Worm (Caenorhabditis elegans) whole organism, L3 larva: Measurements from ENCODE around the gene clec-151.

Experiments
- R02D3.7 ChIP-seq: fragments of 150-350 bp; optimal IDR thresholded peaks from 2 replicates; lab custom pipeline; 2014; ENCODE audit warnings: missing biosample characterization, missing genetic modification characterization
- ZK546.5 ChIP-seq: sonication (generic microtip); optimal IDR thresholded peaks from 2 replicates; lab custom pipeline; 2017; ENCODE audit warnings: missing biosample characterization, missing genetic modification characterization
- aly-2 ChIP-seq: fragments of 150-350 bp; optimal IDR thresholded peaks from 2 replicates; lab custom pipeline; 2014; ENCODE audit warnings: missing biosample characterization, missing genetic modification characterization
- ceh-16 ChIP-seq: sonication (generic microtip); optimal IDR thresholded peaks from 2 replicates; lab custom pipeline; 2017; ENCODE audit warnings: missing biosample characterization, missing genetic modification characterization
- ceh-82 ChIP-seq: fragments of 150-350 bp; optimal IDR thresholded peaks from 2 replicates; lab custom pipeline; 2014; ENCODE audit warnings: missing biosample characterization, missing genetic modification characterization
- egl-5 ChIP-seq: fragments of 150-350 bp; optimal IDR thresholded peaks from 2 replicates; lab custom pipeline; 2017; ENCODE audit warnings: missing biosample characterization, missing genetic modification reagents, missing genetic modification characterization, inconsistent platforms
- elt-2 ChIP-seq: sonication (generic microtip); optimal IDR thresholded peaks from 2 replicates; lab custom pipeline; 2016; ENCODE audit warnings: missing genetic modification reagents, mild to moderate bottlenecking, missing genetic modification characterization, missing compliant biosample characterization
- eor-1 ChIP-seq, 2 experiments: fragments of 150-350 bp; optimal IDR thresholded peaks; 2 replicates each; lab custom pipeline; 2014 to 2018; ENCODE audit warnings: missing biosample characterization in 2 of 2, missing genetic modification characterization in 2 of 2
- fkh-10 ChIP-seq: sonication (generic microtip); optimal IDR thresholded peaks from 2 replicates; lab custom pipeline; 2017; ENCODE audit warnings: missing biosample characterization, missing genetic modification reagents, missing genetic modification characterization
- fkh-2 ChIP-seq: fragments of 150-350 bp; optimal IDR thresholded peaks from 2 replicates; lab custom pipeline; 2014; ENCODE audit warnings: missing biosample characterization, missing genetic modification reagents, missing genetic modification characterization
- hmg-11 ChIP-seq: sonication (generic microtip); optimal IDR thresholded peaks from 2 replicates; lab custom pipeline; 2016; ENCODE audit warnings: missing genetic modification characterization, missing compliant biosample characterization
- jun-1 ChIP-seq: fragments of 150-350 bp; optimal IDR thresholded peaks from 2 replicates; lab custom pipeline; 2014; ENCODE audit warnings: missing biosample characterization, missing genetic modification reagents, missing genetic modification characterization
- lin-15B ChIP-seq: fragments of 150-350 bp; optimal IDR thresholded peaks from 2 replicates; lab custom pipeline; 2014; ENCODE audit warnings: missing biosample characterization, missing genetic modification characterization
- lsy-12 ChIP-seq: sonication (generic microtip); optimal IDR thresholded peaks from 2 replicates; lab custom pipeline; 2016; ENCODE audit warnings: mild to moderate bottlenecking, missing genetic modification characterization, missing compliant biosample characterization
- mdl-1 ChIP-seq: fragments of 150-350 bp; optimal IDR thresholded peaks from 2 replicates; lab custom pipeline; 2014; ENCODE audit warnings: missing biosample characterization, missing genetic modification characterization
- mml-1 ChIP-seq: fragments of 150-350 bp; sonication (generic microtip); optimal IDR thresholded peaks from 3 replicates; lab custom pipeline; 2014; ENCODE audit warnings: missing biosample characterization, missing genetic modification characterization
- nfya-1 ChIP-seq: sonication (generic microtip); optimal IDR thresholded peaks from 2 replicates; lab custom pipeline; 2017; ENCODE audit warnings: missing genetic modification characterization, mild to moderate bottlenecking, missing compliant biosample characterization, antibody characterized with exemption, moderate library complexity; ENCODE audit not compliant: insufficient read depth
- nhr-11 ChIP-seq: fragments of 150-350 bp; optimal IDR thresholded peaks from 2 replicates; lab custom pipeline; 2014; ENCODE audit warnings: missing biosample characterization, missing genetic modification characterization
- nhr-12 ChIP-seq: fragments of 150-350 bp; optimal IDR thresholded peaks from 2 replicates; lab custom pipeline; 2014; ENCODE audit warnings: missing biosample characterization, missing genetic modification characterization
- nhr-237 ChIP-seq: fragments of 150-350 bp; optimal IDR thresholded peaks from 2 replicates; lab custom pipeline; 2014; ENCODE audit warnings: missing biosample characterization, missing genetic modification characterization
- nhr-25 ChIP-seq: sonication (generic microtip); optimal IDR thresholded peaks from 2 replicates; lab custom pipeline; 2017; ENCODE audit warnings: missing biosample characterization, missing genetic modification characterization
- nhr-43 ChIP-seq: sonication (generic microtip); optimal IDR thresholded peaks from 2 replicates; lab custom pipeline; 2016; ENCODE audit warnings: mild to moderate bottlenecking, missing genetic modification characterization, missing compliant biosample characterization; ENCODE audit not compliant: poor library complexity, severe bottlenecking
- nhr-67 ChIP-seq: fragments of 150-350 bp; optimal IDR thresholded peaks from 2 replicates; lab custom pipeline; 2014; ENCODE audit warnings: missing biosample characterization, missing genetic modification characterization
- nhr-76 ChIP-seq: fragments of 150-350 bp; sonication (generic microtip); optimal IDR thresholded peaks from 5 replicates; lab custom pipeline; 2014; ENCODE audit warnings: missing biosample characterization, missing genetic modification characterization
- pha-4 ChIP-seq: fragments of 150-350 bp; optimal IDR thresholded peaks from 2 replicates; lab custom pipeline; 2014; ENCODE audit warnings: missing biosample characterization, missing genetic modification reagents, missing genetic modification characterization
- pqm-1 ChIP-seq: fragments of 150-350 bp; optimal IDR thresholded peaks from 2 replicates; lab custom pipeline; 2017; ENCODE audit warnings: missing biosample characterization, missing genetic modification characterization, inconsistent platforms
- sea-2 ChIP-seq: fragments of 150-350 bp; sonication (generic microtip); optimal IDR thresholded peaks from 4 replicates; lab custom pipeline; 2014; ENCODE audit warnings: missing biosample characterization, missing genetic modification reagents, missing genetic modification characterization
- tbx-2 ChIP-seq: sonication (generic microtip); optimal IDR thresholded peaks from 2 replicates; lab custom pipeline; 2016; ENCODE audit warnings: mild to moderate bottlenecking, missing genetic modification characterization, missing compliant biosample characterization
- unc-39 ChIP-seq: sonication (generic microtip); optimal IDR thresholded peaks from 4 replicates; lab custom pipeline; 2017; ENCODE audit warnings: missing biosample characterization, missing genetic modification characterization
- unc-62 ChIP-seq: fragments of 150-350 bp; sonication (generic microtip); optimal IDR thresholded peaks from 4 replicates; lab custom pipeline; 2014; ENCODE audit warnings: missing biosample characterization, missing genetic modification reagents, missing genetic modification characterization
- zag-1 ChIP-seq: fragments of 150-350 bp; optimal IDR thresholded peaks from 2 replicates; lab custom pipeline; 2014; ENCODE audit warnings: missing biosample characterization, missing genetic modification characterization
- ztf-11 ChIP-seq: fragments of 150-350 bp; optimal IDR thresholded peaks from 2 replicates; lab custom pipeline; 2014; ENCODE audit warnings: missing biosample characterization, missing genetic modification characterization
- ztf-4 ChIP-seq: fragments of 150-350 bp; optimal IDR thresholded peaks from 2 replicates; lab custom pipeline; 2014; ENCODE audit warnings: missing biosample characterization, missing genetic modification characterization

The clec-151 gene

DNA sequence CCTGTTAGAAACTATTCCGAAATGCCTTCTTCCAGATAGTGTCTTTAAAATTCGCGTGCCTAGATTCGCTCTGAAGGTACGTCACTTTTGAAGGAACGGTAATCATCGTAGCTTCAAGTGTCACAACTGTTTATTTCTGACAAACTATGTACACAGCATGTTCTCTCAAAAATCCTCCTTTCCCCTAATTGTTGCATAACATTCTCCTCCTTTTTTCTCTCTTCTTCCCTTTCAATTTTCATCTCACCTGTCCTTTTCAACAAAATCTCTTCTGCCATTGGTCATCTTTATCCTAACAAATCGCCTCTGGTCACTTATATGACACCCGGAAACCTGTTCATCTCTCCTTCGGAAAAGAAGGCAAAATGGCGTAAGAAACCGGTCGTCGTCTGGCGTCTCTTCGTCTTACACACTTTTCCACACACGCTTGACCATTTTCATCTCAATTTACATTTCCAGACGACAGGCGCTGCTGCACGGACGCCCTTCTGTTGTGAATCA lies 12.1 kb upstream of the clec-151 start, which contains the start of gene lips-3:
Gene lips-3, plus strand, starts transcription at position 458 of the 501 bp plus-strand sequence.
- no peak for TF ChIP-seq ZK546.5
- TF ChIP-seq nhr-25, result peak; percentile 77
- no peak for TF ChIP-seq zag-1 (tag; lab: Kevin White, UChicago)

- TF ChIP-seq fkh-10 (GFP tag; lab: Kevin White, UChicago) (peak; percentile 60), elt-2 (tag; lab: Kevin White, UChicago) (no peak), sea-2 (no peak), ceh-16 (no peak)
- TF ChIP-seq, all 47 proteins: peak for 1
Measured at ce11 chrIII:4622375-4623130, 5.7 kb upstream of the clec-151 start, which contains the start of gene lron-5. TSS of gene lron-5 (plus strand) at chrIII:4623029.

DNA sequence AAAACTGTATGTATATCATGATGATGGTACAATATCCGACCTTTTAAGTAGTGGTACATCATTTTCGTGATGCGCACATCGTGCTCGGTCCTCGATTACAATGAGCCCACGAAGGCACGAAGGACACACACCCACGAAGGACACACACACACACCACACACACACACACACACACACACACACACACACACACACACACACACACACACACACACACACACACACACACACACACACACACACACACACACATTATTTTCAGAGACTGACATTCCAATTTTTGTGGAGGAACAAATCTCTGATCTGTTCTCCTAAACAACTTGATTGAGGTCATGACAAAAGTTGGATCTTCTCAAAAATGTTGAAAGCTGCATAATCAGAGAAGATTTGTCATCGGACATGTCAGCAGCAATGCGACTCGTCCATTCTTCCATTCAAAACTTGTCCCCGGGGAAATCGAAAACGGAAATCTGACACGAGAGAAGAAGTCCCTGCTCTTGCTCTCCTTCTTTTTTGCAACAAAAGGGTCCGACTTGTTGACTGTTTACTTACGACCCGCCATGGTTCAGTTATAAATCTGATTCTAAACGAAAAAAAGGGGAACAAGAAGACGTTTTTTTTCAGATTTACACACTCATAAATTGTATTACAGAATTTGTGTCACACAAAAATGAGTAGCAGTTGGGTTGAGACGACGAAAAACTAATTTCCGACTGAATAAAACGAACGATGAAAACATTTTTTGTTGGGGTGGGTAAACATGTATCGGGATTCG lies 1.9 kb upstream of the clec-151 start:
- TF ChIP-seq fkh-10 (GFP tag; lab: Kevin White, UChicago), result peak; percentile 93
- no peak for TF ChIP-seq ztf-11 (tag; lab: Kevin White, UChicago)
- no peak for TF ChIP-seq nhr-43

- no peak for TF ChIP-seq nhr-67 (tag; lab: Kevin White, UChicago)
- TF ChIP-seq mdl-1 (tag; lab: Kevin White, UChicago), result no peak
- no peak for TF ChIP-seq aly-2 (tag; lab: Kevin White, UChicago)
- TF ChIP-seq unc-39 (tag; lab: Kevin White, UChicago), result no peak
- TF ChIP-seq nfya-1, result no peak
- TF ChIP-seq mml-1, result no peak
- TF ChIP-seq nhr-76 (tag; lab: Kevin White, UChicago), result no peak
- TF ChIP-seq fkh-10 (GFP tag; lab: Kevin White, UChicago), result no peak
- TF ChIP-seq nhr-237 (tag; lab: Kevin White, UChicago), result no peak
- TF ChIP-seq ztf-4, result no peak
- TF ChIP-seq fkh-2 (tag; lab: Kevin White, UChicago), result no peak
- TF ChIP-seq pqm-1 (tag; lab: Kevin White, UChicago), result no peak
- TF ChIP-seq nhr-25, result no peak
- TF ChIP-seq unc-62, result no peak
- no peak for TF ChIP-seq pha-4
- no peak for TF ChIP-seq hmg-11 (tag; lab: Kevin White, UChicago)
- TF ChIP-seq nhr-43, result no peak
- no peak for TF ChIP-seq R02D3.7 (tag; lab: Kevin White, UChicago)
Measured at ce11 chrIII:4634947-4635346, 6.7 kb downstream of the clec-151 start, which contains the start of gene clec-153. TSS of gene clec-153 (plus strand) at chrIII:4635247.

- peak; percentile 57 for TF ChIP-seq pqm-1 (tag; lab: Kevin White, UChicago)
- TF ChIP-seq nhr-11 (tag; lab: Kevin White, UChicago), result no peak
- TF ChIP-seq ceh-16, result no peak
- TF ChIP-seq unc-39 (tag; lab: Kevin White, UChicago), result no peak
- no peak for TF ChIP-seq nhr-12 (tag; lab: Kevin White, UChicago)
- peak; percentile 79 for TF ChIP-seq elt-2 (tag; lab: Kevin White, UChicago)
- TF ChIP-seq fkh-10 (GFP tag; lab: Kevin White, UChicago), result no peak
- TF ChIP-seq nhr-43, result no peak
Measured at ce11 chrIII:4643262-4643661, 15.0 kb downstream of the clec-151 start, which contains the start of gene pfas-1. TSS of gene pfas-1 (minus strand) at chrIII:4643310.

ce11 chrIII:4646246-4646645 lies 18.0 kb downstream of the clec-151 start, which contains the start of gene pqn-29:
TSS of gene pqn-29 (minus strand) at chrIII:4646346.
- no peak for TF ChIP-seq egl-5 (tag; lab: Kevin White, UChicago)
- TF ChIP-seq tbx-2 (tag; lab: Kevin White, UChicago), result no peak
- no peak for TF ChIP-seq ztf-11 (tag; lab: Kevin White, UChicago)
- no peak for TF ChIP-seq ZK546.5
- no peak for TF ChIP-seq ceh-82
- TF ChIP-seq nhr-76 (tag; lab: Kevin White, UChicago), result no peak
- TF ChIP-seq fkh-10 (GFP tag; lab: Kevin White, UChicago), result no peak
- no peak for TF ChIP-seq sea-2
- TF ChIP-seq nfya-1, result no peak
- no peak for TF ChIP-seq aly-2 (tag; lab: Kevin White, UChicago)
- TF ChIP-seq unc-39 (tag; lab: Kevin White, UChicago), result no peak
- TF ChIP-seq eor-1 (tag; optimal IDR thresholded peaks at IDR 0.05; lab: Kevin White, UChicago), result no peak
- no peak for TF ChIP-seq jun-1 (tag; lab: Kevin White, UChicago)
- no peak for TF ChIP-seq nhr-12 (tag; lab: Kevin White, UChicago)
- TF ChIP-seq lsy-12, result no peak
- TF ChIP-seq hmg-11 (tag; lab: Kevin White, UChicago), result no peak
- TF ChIP-seq R02D3.7 (tag; lab: Kevin White, UChicago), result no peak
- TF ChIP-seq lin-15B (tag; lab: Kevin White, UChicago), result no peak
- TF ChIP-seq nhr-237 (tag; lab: Kevin White, UChicago), result no peak
